Fruit fly (Drosophila melanogaster): ENCODE results near the gene CG16782.

Gene CG16782

DNA sequence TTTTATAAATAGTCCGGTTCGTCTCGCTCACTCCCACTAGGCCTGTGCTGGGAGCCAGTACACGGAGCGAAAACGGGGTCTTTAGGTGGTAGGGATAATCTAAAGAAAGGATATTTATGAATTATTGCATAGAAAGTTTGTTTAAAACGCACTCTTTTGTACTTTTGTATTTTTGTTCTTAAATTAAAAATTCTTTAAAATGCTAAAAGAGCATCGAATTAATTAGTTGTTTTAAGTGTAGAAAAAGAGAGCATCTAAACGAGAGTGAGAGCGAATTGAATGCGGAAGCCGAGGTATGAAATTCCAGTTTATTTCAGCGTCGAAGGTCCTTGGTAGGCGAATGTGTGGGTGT is 32.5 kb downstream of the CG16782 start (continued):
- TF ChIP-seq BEAF-32 (GFP tag; optimal IDR thresholded peaks at IDR 0.05) (no peak), Mad (GFP tag; optimal IDR thresholded peaks at IDR 0.05) (peak; percentile 50), odd (GFP tag; optimal IDR thresholded peaks at IDR 0.05) (no peak), usp (GFP tag; optimal IDR thresholded peaks at IDR 0.05) (no peak), sisA (GFP tag; IDR thresholded peaks at IDR 0.05) (peak; percentile 72), CG12769 (tag; optimal IDR thresholded peaks at IDR 0.05) (peak; percentile 38), Oli (tag; optimal IDR thresholded peaks at IDR 0.05) (peak; percentile 80), Mes4 (GFP tag; optimal IDR thresholded peaks at IDR 0.05) (peak; percentile 73), slou (GFP tag; optimal IDR thresholded peaks at IDR 0.05) (peak; percentile 5), CG12299 (tag; optimal IDR thresholded peaks at IDR 0.05) (peak; percentile 7), Lpt (GFP tag; optimal IDR thresholded peaks at IDR 0.05) (no peak), ara (GFP tag; IDR thresholded peaks at IDR 0.05) (peak; percentile 81), CG34224 (GFP tag; IDR thresholded peaks at IDR 0.05; ENCODE audit: partially characterized antibody) (no peak), btn (GFP tag; optimal IDR thresholded peaks at IDR 0.05) (peak; percentile 18), dmrt11E (tag; optimal IDR thresholded peaks at IDR 0.05) (peak; percentile 96), CG11398 (GFP tag; optimal IDR thresholded peaks at IDR 0.05) (peak; percentile 10), Dek (tag; optimal IDR thresholded peaks at IDR 0.05) (peak; percentile 12), CG2712 (tag; optimal IDR thresholded peaks at IDR 0.05) (peak; percentile 93), Sry-β (GFP tag; optimal IDR thresholded peaks at IDR 0.05) (no peak), CG12942 (GFP tag; optimal IDR thresholded peaks at IDR 0.05) (peak; percentile 64), CG3163 (GFP tag; optimal IDR thresholded peaks at IDR 0.05) (peak; percentile 53), ac (GFP tag; optimal IDR thresholded peaks at IDR 0.05) (peak; percentile 95), CG8281 (tag; optimal IDR thresholded peaks at IDR 0.05) (no peak), Xrp1 (GFP tag; IDR thresholded peaks at IDR 0.05) (peak; percentile 89), CG10431 (GFP tag; optimal IDR thresholded peaks at IDR 0.05) (no peak), Antp (GFP tag; optimal IDR thresholded peaks at IDR 0.05) (peak; percentile 53), Dad (GFP tag; optimal IDR thresholded peaks at IDR 0.05) (peak; percentile 56), E2f1 (GFP tag; IDR thresholded peaks at IDR 0.05) (peak; percentile 67), CG4404 (GFP tag; IDR thresholded peaks at IDR 0.05) (peak; percentile 94), onecut (GFP tag; IDR thresholded peaks at IDR 0.05) (peak; percentile 16; the same call in 1 of the 2 replicates), zfh1 (GFP tag; IDR thresholded peaks at IDR 0.05) (peak; percentile 86), seq (GFP tag; IDR thresholded peaks at IDR 0.05) (peak; percentile 42), pho (GFP tag; optimal IDR thresholded peaks at IDR 0.05) (peak; percentile 41), inv (GFP tag; IDR thresholded peaks at IDR 0.05; ENCODE audit: partially characterized antibody) (no peak), CG8478 (optimal IDR thresholded peaks at IDR 0.05) (no peak), CG17361 (GFP tag; IDR thresholded peaks at IDR 0.05) (peak; percentile 56), zen2 (GFP tag; IDR thresholded peaks at IDR 0.05; ENCODE audit: partially characterized antibody) (no peak), Fer1 (GFP tag; optimal IDR thresholded peaks at IDR 0.05) (no peak), CG8765 (GFP tag; IDR thresholded peaks at IDR 0.05) (peak; percentile 80), CG18599 (GFP tag; optimal IDR thresholded peaks at IDR 0.05) (peak; percentile 2), fru (optimal IDR thresholded peaks at IDR 0.05) (no peak), Tbp (GFP tag; optimal IDR thresholded peaks at IDR 0.05) (no peak), CG5245 (GFP tag; optimal IDR thresholded peaks at IDR 0.05) (peak; percentile 41), ssp (GFP tag; IDR thresholded peaks at IDR 0.05) (peak; percentile 37), CkIIα-i1 (GFP tag; IDR thresholded peaks at IDR 0.05) (no peak), salm (tag; optimal IDR thresholded peaks at IDR 0.05) (peak; percentile 68), zfh2 (GFP tag; optimal IDR thresholded peaks at IDR 0.05) (peak; percentile 52), HmgZ (tag; optimal IDR thresholded peaks at IDR 0.05) (peak; percentile 53), ems (GFP tag; optimal IDR thresholded peaks at IDR 0.05) (peak; percentile 43), CG3407 (GFP tag; optimal IDR thresholded peaks at IDR 0.05) (peak; percentile 75), CG11723 (GFP tag; optimal IDR thresholded peaks at IDR 0.05) (peak; percentile 52), CG4424 (GFP tag; optimal IDR thresholded peaks at IDR 0.05) (peak; percentile 53), CG3847 (GFP tag; IDR thresholded peaks at IDR 0.05) (peak; percentile 46; the same call in 1 of the 2 replicates)
